Fruit fly (Drosophila melanogaster): ENCODE measurements around the gene CG5758.

DNA sequence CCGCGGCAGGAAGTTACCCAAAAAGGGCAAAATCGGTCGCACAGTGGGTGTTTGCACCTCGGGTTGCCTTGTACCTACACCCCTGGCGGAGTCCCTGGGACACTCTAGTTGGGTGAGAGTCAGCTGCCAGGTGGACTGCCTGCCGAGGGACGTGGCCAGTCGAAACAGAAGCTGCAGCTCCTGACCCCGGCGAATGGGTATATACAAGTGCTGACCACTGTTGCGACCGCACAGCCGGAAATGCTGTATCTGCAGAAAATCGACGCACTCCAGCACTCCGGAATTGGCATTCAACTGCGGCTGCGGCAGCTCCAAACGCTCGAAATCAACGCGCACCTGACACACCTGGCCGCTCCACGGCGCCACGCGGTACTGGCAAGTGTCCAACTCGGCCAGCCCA is 28.1 kb upstream of the CG5758 start:
- TF ChIP-seq Dll (optimal IDR thresholded peaks at IDR 0.05), result no peak
- TF ChIP-seq EcR (GFP tag; optimal IDR thresholded peaks at IDR 0.05), result no peak
- no peak for TF ChIP-seq psq (optimal IDR thresholded peaks at IDR 0.05)
- no peak for TF ChIP-seq pan (optimal IDR thresholded peaks at IDR 0.05)

Measured in whole organism.